Worm (Caenorhabditis elegans): ENCODE data around the gene F55H2.7.

DNA sequence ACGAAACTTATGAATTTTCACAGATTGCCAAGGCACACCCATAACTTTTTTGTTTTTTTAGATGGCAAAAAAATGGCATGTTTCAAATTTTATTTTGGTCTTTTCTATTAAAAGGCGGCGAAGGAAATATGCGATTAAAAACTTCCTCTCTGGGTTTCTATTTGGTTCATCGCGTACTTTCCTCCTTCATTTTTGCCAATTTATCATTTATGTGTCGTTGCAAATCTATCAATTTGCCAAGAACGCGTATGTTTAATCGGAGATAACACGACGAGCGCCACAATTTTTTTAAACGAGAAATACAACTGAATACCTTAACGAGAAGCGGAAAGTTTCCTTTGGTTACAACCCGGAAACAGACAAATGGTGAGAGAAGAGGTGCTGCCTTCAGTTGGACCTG is 43.6 kb downstream of the F55H2.7 start:
- no peak for TF ChIP-seq tab-1 (GFP tag; IDR thresholded peaks at IDR 0.05)
- TF ChIP-seq ref-1 (GFP tag; conservative IDR thresholded peaks at IDR 0.05): no peak
- TF ChIP-seq ztf-23 (GFP tag; IDR thresholded peaks at IDR 0.05): no peak
- no peak for TF ChIP-seq klf-2 (GFP tag; conservative IDR thresholded peaks at IDR 0.05)
